Fruit fly (Drosophila melanogaster): ENCODE measurements around the gene CG10208.
A peak's percentile ranks its signal among the peaks of the same experiment; 100 is the strongest.

Gene CG10208

DNA sequence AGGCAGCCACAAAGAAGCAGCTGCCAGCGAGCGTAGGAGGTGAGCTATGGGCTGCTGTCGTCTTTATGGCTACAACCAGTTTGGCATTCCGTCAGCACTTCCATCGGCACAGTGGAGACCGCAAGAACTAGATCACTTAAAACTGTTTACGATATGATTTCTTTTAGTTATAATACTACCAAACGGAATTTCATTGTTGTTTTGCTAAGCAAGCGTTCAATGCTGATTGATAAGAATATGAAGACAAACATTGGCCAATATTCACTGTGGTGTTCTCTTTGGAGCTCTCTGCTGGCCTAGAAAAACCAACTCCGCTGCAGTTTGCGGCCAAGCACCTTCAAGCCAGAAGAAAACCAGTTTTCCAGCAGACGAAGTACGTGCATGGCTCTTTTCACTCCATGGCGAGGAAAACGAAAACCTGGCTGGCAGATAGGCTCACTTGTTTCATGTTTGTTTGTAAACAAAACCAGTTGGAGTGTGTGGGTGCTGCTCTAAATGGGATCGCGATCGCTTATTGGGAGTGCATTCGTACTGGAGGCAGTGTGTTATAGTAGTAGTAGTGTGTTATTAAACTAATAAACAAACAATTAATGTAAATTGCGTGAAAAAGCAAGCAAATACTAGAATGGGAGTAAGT, 43.8 kb upstream of the CG10208 start (continued):
- TF ChIP-seq vri (GFP tag; optimal IDR thresholded peaks at IDR 0.05) (no peak), CG7368 (GFP tag; optimal IDR thresholded peaks at IDR 0.05) (no peak), CG10669 (GFP tag; optimal IDR thresholded peaks at IDR 0.05) (no peak), fd59A (GFP tag; optimal IDR thresholded peaks at IDR 0.05) (peak; percentile 48), CG31627 (GFP tag; optimal IDR thresholded peaks at IDR 0.05) (no peak), Ets21C (GFP tag; optimal IDR thresholded peaks at IDR 0.05) (no peak), Hr38 (GFP tag; optimal IDR thresholded peaks at IDR 0.05) (no peak), topi (GFP tag; optimal IDR thresholded peaks at IDR 0.05) (no peak), CG6808 (GFP tag; optimal IDR thresholded peaks at IDR 0.05) (no peak), Sox14 (GFP tag; optimal IDR thresholded peaks at IDR 0.05) (no peak), CG3032 (tag; optimal IDR thresholded peaks at IDR 0.05) (no peak), Eip78C (GFP tag) (no peak), Sox15 (GFP tag; optimal IDR thresholded peaks at IDR 0.05) (no peak), CG11762 (GFP tag; optimal IDR thresholded peaks at IDR 0.05; ENCODE audit: insufficient read depth) (no peak), svp (GFP tag) (no peak), Blimp-1 (GFP tag; optimal IDR thresholded peaks at IDR 0.05) (no peak), CG1621 (tag; optimal IDR thresholded peaks at IDR 0.05) (no peak), CG15336 (GFP tag; IDR thresholded peaks at IDR 0.05) (peak; percentile 88)

DNA sequence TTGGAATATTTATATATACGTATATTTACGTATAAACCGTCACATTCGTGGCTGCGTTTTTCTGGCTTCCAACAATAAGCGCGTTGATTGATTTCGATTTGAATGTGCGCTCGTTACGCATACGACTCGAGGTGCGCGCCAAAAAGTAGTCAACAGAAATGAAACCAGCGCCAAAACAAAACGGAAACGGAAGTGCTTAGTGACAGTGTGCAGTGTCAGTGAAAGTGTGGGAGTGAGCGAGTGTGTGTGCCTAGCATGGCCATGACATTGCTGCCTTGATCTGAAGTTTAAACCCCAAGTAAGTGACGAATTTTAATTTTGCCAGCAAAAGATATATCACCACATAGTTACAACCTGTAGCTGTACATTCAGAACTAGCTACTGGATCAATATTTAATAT, 29.7 kb upstream of the CG10208 start, which contains the start of gene CG34355:
TSS of gene CG34355 (plus strand) at position 192 of the 400 bp plus-strand sequence.
- TF ChIP-seq achi (GFP tag; optimal IDR thresholded peaks at IDR 0.05) (peak; percentile 78), fd59A (GFP tag; optimal IDR thresholded peaks at IDR 0.05) (peak; percentile 12), CG1621 (tag; optimal IDR thresholded peaks at IDR 0.05) (no peak), salr (GFP tag; optimal IDR thresholded peaks at IDR 0.05) (peak in 1 of 2 experiments; percentile 6), Lpt (GFP tag; optimal IDR thresholded peaks at IDR 0.05) (no peak)

DNA sequence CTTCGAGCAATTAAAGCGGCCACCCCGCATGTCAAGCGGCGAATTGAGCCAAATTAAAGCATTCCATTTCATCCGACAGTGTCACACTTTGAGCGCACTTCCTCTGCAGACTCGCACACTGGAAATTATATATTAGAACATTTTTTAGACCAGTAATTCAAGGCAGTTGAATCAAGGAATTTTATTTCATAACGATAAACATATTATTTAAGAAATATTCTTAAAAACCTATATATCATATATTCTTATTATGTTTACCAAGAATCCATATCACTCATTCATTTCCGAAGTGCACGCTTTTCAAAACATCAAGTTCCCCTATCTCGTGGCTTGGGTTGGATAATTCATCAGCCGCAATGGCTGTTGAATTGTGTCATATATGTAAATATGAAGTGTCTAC, 17.6 kb upstream of the CG10208 start:
- TF ChIP-seq Sox15 (GFP tag; optimal IDR thresholded peaks at IDR 0.05) = no peak
- peak; percentile 46; the same call in 1 of the 2 replicates for TF ChIP-seq CG15336 (GFP tag; IDR thresholded peaks at IDR 0.05)
- peak; percentile 46 for TF ChIP-seq CG10631 (GFP tag; optimal IDR thresholded peaks at IDR 0.05)
- peak; percentile 20 for TF ChIP-seq Lpt (GFP tag; optimal IDR thresholded peaks at IDR 0.05)
- no peak for TF ChIP-seq CG4318 (GFP tag; optimal IDR thresholded peaks at IDR 0.05)
- TF ChIP-seq Eip93F (GFP tag; optimal IDR thresholded peaks at IDR 0.05) = no peak
- TF ChIP-seq CG6163 (GFP tag; IDR thresholded peaks at IDR 0.05) = peak; percentile 66; the same call in 2 of the 3 replicates
- TF ChIP-seq CG32006 (GFP tag; optimal IDR thresholded peaks at IDR 0.05) = no peak
- peak; percentile 27 for TF ChIP-seq fd59A (GFP tag; optimal IDR thresholded peaks at IDR 0.05)
- peak; percentile 43 for TF ChIP-seq esn (GFP tag; optimal IDR thresholded peaks at IDR 0.05)
- no peak for TF ChIP-seq CG6854 (GFP tag; optimal IDR thresholded peaks at IDR 0.05)
- peak; percentile 61 for TF ChIP-seq CG3032 (tag; optimal IDR thresholded peaks at IDR 0.05)
- peak; percentile 15 for TF ChIP-seq CG6792 (GFP tag; optimal IDR thresholded peaks at IDR 0.05)
- peak; percentile 2 for TF ChIP-seq CG11762 (GFP tag; optimal IDR thresholded peaks at IDR 0.05; ENCODE audit: insufficient read depth)
- TF ChIP-seq CG1621 (tag; optimal IDR thresholded peaks at IDR 0.05) = no peak
- TF ChIP-seq CG9139 (GFP tag; optimal IDR thresholded peaks at IDR 0.05) = no peak

DNA sequence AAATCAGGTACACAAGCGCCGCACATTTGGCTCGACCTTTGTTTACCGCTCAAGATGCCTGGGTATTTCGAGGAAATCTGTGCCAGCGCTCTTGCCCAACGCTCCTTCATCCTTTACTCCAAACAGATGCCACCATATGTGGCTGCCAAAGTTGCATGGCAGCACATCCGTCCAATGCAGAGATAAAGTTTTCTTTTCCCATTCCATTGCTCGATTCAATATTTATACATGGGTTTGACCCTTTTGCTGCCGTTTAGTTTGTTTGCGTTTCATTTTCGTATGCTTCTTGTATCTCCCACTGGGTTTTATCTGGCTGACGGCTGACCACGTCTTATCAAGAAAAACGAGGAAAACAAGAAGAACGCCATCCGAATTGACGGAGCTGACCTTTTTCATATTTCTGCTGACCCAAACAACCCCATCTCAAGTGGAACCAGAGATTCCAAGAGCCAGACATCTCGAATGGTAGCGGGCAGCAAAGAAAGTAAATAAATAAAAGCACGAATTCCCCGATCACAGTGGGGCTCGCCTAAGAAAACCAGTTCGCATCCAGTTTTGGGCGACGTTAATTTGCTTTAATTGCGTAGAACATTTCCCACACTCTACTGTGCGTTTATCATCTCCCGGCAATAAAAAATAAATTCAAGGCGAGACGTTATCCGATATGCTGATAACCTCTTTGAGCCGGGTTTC, 16.7 kb upstream of the CG10208 start:
- TF ChIP-seq Eip78C (GFP tag) = peak; percentile 56
- TF ChIP-seq esn (GFP tag; optimal IDR thresholded peaks at IDR 0.05) = peak; percentile 15
- peak; percentile 23 for TF ChIP-seq cyc (GFP tag; optimal IDR thresholded peaks at IDR 0.05)
- TF ChIP-seq Sox102F (GFP tag; optimal IDR thresholded peaks at IDR 0.05) = no peak
- TF ChIP-seq CG31627 (GFP tag; optimal IDR thresholded peaks at IDR 0.05) = peak; percentile 9
- no peak for TF ChIP-seq Ets21C (GFP tag; optimal IDR thresholded peaks at IDR 0.05)
- no peak for TF ChIP-seq Gug (GFP tag; IDR thresholded peaks at IDR 0.05)
- TF ChIP-seq lz (GFP tag; optimal IDR thresholded peaks at IDR 0.05) = peak; percentile 7
- no peak for TF ChIP-seq CG8119 (GFP tag; IDR thresholded peaks at IDR 0.05)
- peak; percentile 98 for TF ChIP-seq svp (GFP tag)
- TF ChIP-seq Ets96B (tag; optimal IDR thresholded peaks at IDR 0.05) = no peak
- TF ChIP-seq CG34406 (GFP tag; optimal IDR thresholded peaks at IDR 0.05) = peak; percentile 5
- TF ChIP-seq fkh (GFP tag; optimal IDR thresholded peaks at IDR 0.05) = peak; percentile 57
- TF ChIP-seq Sox14 (GFP tag; optimal IDR thresholded peaks at IDR 0.05) = no peak
- peak; percentile 10 for TF ChIP-seq topi (GFP tag; optimal IDR thresholded peaks at IDR 0.05)

All from whole organism, prepupa.